Fruit fly (Drosophila melanogaster): ENCODE measurements around the gene CG34287.

dm6 chr3R:5856215-5856614 is 3.1 kb downstream of the CG34287 start, which contains the start of the genes disp and ECSIT:
- TF ChIP-seq psq (optimal IDR thresholded peaks at IDR 0.05): no peak
- no peak for TF ChIP-seq usp (GFP tag; optimal IDR thresholded peaks at IDR 0.05)
